Fruit fly (Drosophila melanogaster): ENCODE results near the gene IPIP.

The IPIP gene

dm6 chr2L:6088371-6089365 is 40.9 kb downstream of the IPIP start (continued):
- TF ChIP-seq sr (GFP tag; IDR thresholded peaks at IDR 0.05) (peak; percentile 95), Ets97D (GFP tag; optimal IDR thresholded peaks at IDR 0.05) (no peak), en (GFP tag; optimal IDR thresholded peaks at IDR 0.05) (no peak), crc (GFP tag; optimal IDR thresholded peaks at IDR 0.05) (no peak), knrl (GFP tag; IDR thresholded peaks at IDR 0.05; ENCODE audit: partially characterized antibody) (peak; percentile 50; the same call in 2 of the 3 replicates), CG4707 (GFP tag; optimal IDR thresholded peaks at IDR 0.05) (peak; percentile 67), CG43689 (GFP tag; IDR thresholded peaks at IDR 0.05) (no peak), CG16779 (GFP tag; IDR thresholded peaks at IDR 0.05) (no peak), Nf-YB (GFP tag; optimal IDR thresholded peaks at IDR 0.05) (no peak), Hr39 (optimal IDR thresholded peaks at IDR 0.05) (no peak), Abd-B (GFP tag; optimal IDR thresholded peaks at IDR 0.05) (no peak), CG17385 (GFP tag; optimal IDR thresholded peaks at IDR 0.05) (peak; percentile 100), NC2α (GFP tag; optimal IDR thresholded peaks at IDR 0.05) (no peak), ttk (GFP tag; IDR thresholded peaks at IDR 0.05) (peak; percentile 18; the same call in 1 of the 2 replicates), CG12104 (GFP tag; optimal IDR thresholded peaks at IDR 0.05) (no peak), Stat92E (GFP tag; optimal IDR thresholded peaks at IDR 0.05) (peak in 1 of 3 experiments; percentile 70), pum (GFP tag; optimal IDR thresholded peaks at IDR 0.05) (no peak), Dip2 (GFP tag; IDR thresholded peaks at IDR 0.05) (no peak), NC2β (GFP tag; optimal IDR thresholded peaks at IDR 0.05) (peak; percentile 4), stwl (tag; optimal IDR thresholded peaks at IDR 0.05) (peak; percentile 92), esg (GFP tag; conservative IDR thresholded peaks at IDR 0.05) (no peak), Poxn (GFP tag; IDR thresholded peaks at IDR 0.05) (no peak), CG10274 (GFP tag; optimal IDR thresholded peaks at IDR 0.05) (no peak), CG16813 (GFP tag; IDR thresholded peaks at IDR 0.05; ENCODE audit: partially characterized antibody) (peak; percentile 44; the same call in 1 of the 3 replicates), mld (GFP tag; IDR thresholded peaks at IDR 0.05; ENCODE audit: partially characterized antibody) (no peak), bsh (GFP tag; optimal IDR thresholded peaks at IDR 0.05) (peak in 1 of 2 experiments; percentile 13), CG7839 (tag; optimal IDR thresholded peaks at IDR 0.05) (peak; percentile 55), Drgx (GFP tag; IDR thresholded peaks at IDR 0.05) (peak; percentile 34; the same call in 1 of the 2 replicates), Dfd (GFP tag; optimal IDR thresholded peaks at IDR 0.05) (no peak), CG10565 (GFP tag; optimal IDR thresholded peaks at IDR 0.05) (no peak), Neu2 (GFP tag; optimal IDR thresholded peaks at IDR 0.05; ENCODE audit: borderline replicate concordance) (no peak), CG2120 (GFP tag; optimal IDR thresholded peaks at IDR 0.05) (peak; percentile 68), al (GFP tag; IDR thresholded peaks at IDR 0.05) (no peak), twi (tag; optimal IDR thresholded peaks at IDR 0.05) (peak; percentile 99), slbo (GFP tag; IDR thresholded peaks at IDR 0.05) (peak; percentile 15; the same call in 1 of the 2 replicates), dimm (GFP tag; IDR thresholded peaks at IDR 0.05) (no peak), CG13894 (tag; optimal IDR thresholded peaks at IDR 0.05) (peak; percentile 86), Rfx (GFP tag; IDR thresholded peaks at IDR 0.05) (no peak), Hey (tag; optimal IDR thresholded peaks at IDR 0.05) (peak; percentile 96), CG9797 (GFP tag; optimal IDR thresholded peaks at IDR 0.05) (no peak), dmrt99B (tag; optimal IDR thresholded peaks at IDR 0.05) (peak; percentile 10), Oli (tag; optimal IDR thresholded peaks at IDR 0.05) (no peak), Xbp1 (GFP tag; optimal IDR thresholded peaks at IDR 0.05) (no peak), ara (GFP tag; IDR thresholded peaks at IDR 0.05) (peak; percentile 57), CG1233 (GFP tag; optimal IDR thresholded peaks at IDR 0.05) (peak; percentile 8), CG18011 (GFP tag; optimal IDR thresholded peaks at IDR 0.05) (no peak), Lim3 (GFP tag; IDR thresholded peaks at IDR 0.05) (no peak), br (optimal IDR thresholded peaks at IDR 0.05) (no peak), CG18262 (tag; optimal IDR thresholded peaks at IDR 0.05) (no peak)
